Fruit fly (Drosophila melanogaster) S2 (cell line): Measurements from ENCODE around the gene lbl.

Experiments used
- CG8478 ChIP-seq: fragments of >200 bp; optimal IDR thresholded peaks from 2 replicates; lab custom pipeline; 2018
- CTCF ChIP-seq, 2 experiments: fragments of >200 bp; optimal IDR thresholded peaks; 2 replicates each; lab custom pipeline; 2018

DNA sequence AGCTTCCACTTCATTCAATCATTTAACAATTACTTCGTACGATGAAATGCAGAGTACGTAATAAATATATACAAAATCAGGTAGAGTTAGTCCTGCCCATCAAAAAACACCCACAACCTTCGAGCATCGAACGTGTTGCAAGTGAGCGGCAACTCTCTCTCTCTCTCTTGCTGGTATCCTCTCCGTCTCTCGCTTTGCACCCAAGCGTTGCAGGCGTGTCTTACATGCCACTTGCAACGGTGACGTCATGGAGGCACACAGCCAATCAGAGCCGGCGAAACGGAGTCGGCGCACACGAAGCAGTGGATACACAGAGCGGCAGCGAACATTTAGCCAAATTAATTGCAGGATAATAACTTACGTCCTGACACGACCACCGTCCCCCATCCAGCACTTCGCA is 26.0 kb upstream of the lbl start:
- TF ChIP-seq CG8478 (lab: Kevin White, UChicago) = no peak
- TF ChIP-seq CTCF (optimal IDR thresholded peaks at IDR 0.05; lab: Kevin White, UChicago) = no peak
